Fruit fly (Drosophila melanogaster) whole organism, pupa: Measurements from ENCODE around the gene B9d2.

Experiments used
- CG10348 ChIP-seq: fragments of 200-800 bp; sonication (Bioruptor generic); IDR thresholded peaks from 2 replicates; pipeline ENCODE4 v1.3.6; 2022; ENCODE audit warnings: missing biosample characterization, missing genetic modification characterization
- CG12605 ChIP-seq: fragments of 200-800 bp; sonication (Bioruptor generic); IDR thresholded peaks from 2 replicates; pipeline ENCODE4 v1.3.6; 2022; ENCODE audit warnings: missing biosample characterization, missing genetic modification characterization
- CG13204 ChIP-seq: fragments of 200-800 bp; sonication (Bioruptor generic); optimal IDR thresholded peaks from 2 replicates; lab custom pipeline; 2018; ENCODE audit warnings: missing biosample characterization, mild to moderate bottlenecking, missing genetic modification characterization, moderate library complexity
- CG14655 ChIP-seq: fragments of 200-800 bp; sonication (Bioruptor generic); optimal IDR thresholded peaks from 3 replicates; lab custom pipeline; 2017; ENCODE audit warnings: mild to moderate bottlenecking, missing biosample characterization, missing genetic modification reagents, missing genetic modification characterization
- CG15710 ChIP-seq: fragments of 200-800 bp; sonication (Bioruptor generic); optimal IDR thresholded peaks from 2 replicates; lab custom pipeline; 2018; ENCODE audit warnings: missing biosample characterization, mild to moderate bottlenecking, missing genetic modification characterization, moderate library complexity
- CG17806 ChIP-seq: fragments of 200-800 bp; sonication (Bioruptor generic); optimal IDR thresholded peaks from 2 replicates; lab custom pipeline; 2018; ENCODE audit warnings: missing biosample characterization, mild to moderate bottlenecking, missing genetic modification characterization, moderate library complexity
- CG32121 ChIP-seq: fragments of 200-800 bp; sonication (Bioruptor generic); IDR thresholded peaks from 2 replicates; pipeline ENCODE4 v1.3.6; 2022; ENCODE audit warnings: missing biosample characterization, missing genetic modification characterization
- CG34367 ChIP-seq: fragments of 200-800 bp; sonication (Bioruptor generic); optimal IDR thresholded peaks from 2 replicates; lab custom pipeline; 2018; ENCODE audit warnings: missing biosample characterization, mild to moderate bottlenecking, missing genetic modification characterization
- CG4496 ChIP-seq: fragments of 200-800 bp; sonication (Bioruptor generic); IDR thresholded peaks from 3 replicates; pipeline ENCODE4 v1.3.6; 2022; ENCODE audit warnings: missing biosample characterization, missing genetic modification characterization
- CG8159 ChIP-seq: fragments of 200-800 bp; sonication (Bioruptor generic); optimal IDR thresholded peaks from 3 replicates; lab custom pipeline; 2018; ENCODE audit warnings: missing biosample characterization, mild to moderate bottlenecking, missing genetic modification characterization, moderate library complexity
- CG8301 ChIP-seq: fragments of 200-800 bp; sonication (Bioruptor generic); optimal IDR thresholded peaks from 2 replicates; lab custom pipeline; 2018; ENCODE audit warnings: missing biosample characterization, mild to moderate bottlenecking, missing genetic modification characterization
- CG9948 ChIP-seq: fragments of 200-800 bp; sonication (Bioruptor generic); optimal IDR thresholded peaks from 2 replicates; lab custom pipeline; 2018; ENCODE audit warnings: missing biosample characterization, mild to moderate bottlenecking, missing genetic modification characterization, moderate library complexity
- D1 ChIP-seq: fragments of 200-800 bp; sonication (Bioruptor generic); optimal IDR thresholded peaks from 2 replicates; lab custom pipeline; 2018; ENCODE audit warnings: missing biosample characterization, mild to moderate bottlenecking, missing genetic modification characterization, moderate library complexity
- EcR ChIP-seq: fragments of 200-800 bp; sonication (Bioruptor generic); optimal IDR thresholded peaks from 3 replicates; lab custom pipeline; 2019; ENCODE audit warnings: missing biosample characterization, missing genetic modification characterization, mild to moderate bottlenecking, moderate library complexity, missing genetic modification reagents
- Ets98B ChIP-seq: fragments of 200-800 bp; sonication (Bioruptor generic); IDR thresholded peaks from 2 replicates; pipeline ENCODE4 v1.3.6; 2022; ENCODE audit warnings: missing biosample characterization, missing genetic modification characterization
- Pif1A ChIP-seq: fragments of 200-800 bp; sonication (Bioruptor generic); optimal IDR thresholded peaks from 3 replicates; lab custom pipeline; 2016; ENCODE audit warnings: missing biosample characterization, missing genetic modification characterization
- Pif1B ChIP-seq: fragments of 200-800 bp; sonication (Bioruptor generic); optimal IDR thresholded peaks from 3 replicates; lab custom pipeline; 2016; ENCODE audit warnings: missing biosample characterization, missing genetic modification characterization
- Snoo ChIP-seq: fragments of 200-800 bp; sonication (Bioruptor generic); optimal IDR thresholded peaks from 3 replicates; lab custom pipeline; 2017; ENCODE audit warnings: missing biosample characterization, mild to moderate bottlenecking, missing genetic modification characterization, inconsistent platforms
- fd96Ca ChIP-seq: fragments of 200-800 bp; sonication (Bioruptor generic); IDR thresholded peaks from 3 replicates; pipeline ENCODE4 v1.3.6; 2022; ENCODE audit warnings: missing biosample characterization, missing genetic modification characterization
- gl ChIP-seq: fragments of 200-800 bp; sonication (Bioruptor generic); optimal IDR thresholded peaks from 2 replicates; lab custom pipeline; 2018; ENCODE audit warnings: missing biosample characterization, mild to moderate bottlenecking, missing genetic modification characterization
- rn ChIP-seq: fragments of 200-800 bp; sonication (Bioruptor generic); IDR thresholded peaks from 2 replicates; pipeline ENCODE4 v1.3.6; 2022; ENCODE audit warnings: missing biosample characterization, missing genetic modification characterization

Gene B9d2

dm6 chr2L:6151669-6152068 is 21.2 kb upstream of the B9d2 start, which contains the start of gene Muc26B:
Gene Muc26B, plus strand, starts transcription at chr2L:6151969.
- no peak for TF ChIP-seq CG8301 (tag; lab: Kevin White, UChicago)
- TF ChIP-seq CG14655 (GFP tag; lab: Kevin White, UChicago) = no peak
- no peak for TF ChIP-seq gl (tag; lab: Kevin White, UChicago)
- no peak for TF ChIP-seq CG17806 (tag; lab: Kevin White, UChicago)
- no peak for TF ChIP-seq CG12605 (GFP tag; lab: Robert Waterston, UW)
- no peak for TF ChIP-seq CG15710 (tag; lab: Kevin White, UChicago)
- TF ChIP-seq CG13204 = no peak
- TF ChIP-seq CG34367 (tag; lab: Kevin White, UChicago) = no peak
- TF ChIP-seq D1 (tag; lab: Kevin White, UChicago) = no peak
- no peak for TF ChIP-seq CG10348 (GFP tag; lab: Robert Waterston, UW)
- no peak for TF ChIP-seq EcR (GFP tag; lab: Kevin White, UChicago)
- TF ChIP-seq CG4496 (GFP tag; lab: Robert Waterston, UW) = no peak
- no peak for TF ChIP-seq Pif1A
- TF ChIP-seq rn (GFP tag; lab: Robert Waterston, UW) = no peak

- TF ChIP-seq CG9948 (tag; lab: Kevin White, UChicago) = no peak
- no peak for TF ChIP-seq CG13204
- TF ChIP-seq D1 (tag; lab: Kevin White, UChicago) = no peak
- no peak for TF ChIP-seq Pif1B
- no peak for TF ChIP-seq CG34367 (tag; lab: Kevin White, UChicago)
These were observed 8.6 kb upstream of the B9d2 start, which contains the start of gene CG13991 for dm6 chr2L:6139082-6139481. Gene CG13991, plus strand, starts transcription at chr2L:6139382.

- no peak for TF ChIP-seq Pif1B
- TF ChIP-seq CG15710 (tag; lab: Kevin White, UChicago) = no peak
- TF ChIP-seq gl (tag; lab: Kevin White, UChicago) = no peak
- TF ChIP-seq CG17806 (tag; lab: Kevin White, UChicago) = no peak
- TF ChIP-seq rn (GFP tag; lab: Robert Waterston, UW) = no peak
- TF ChIP-seq CG32121 = no peak
- no peak for TF ChIP-seq CG14655 (GFP tag; lab: Kevin White, UChicago)
- no peak for TF ChIP-seq CG4496 (GFP tag; lab: Robert Waterston, UW)
- no peak for TF ChIP-seq EcR (GFP tag; lab: Kevin White, UChicago)
- TF ChIP-seq Ets98B = no peak
- TF ChIP-seq Snoo (tag; lab: Kevin White, UChicago) = no peak
- no peak for TF ChIP-seq CG13204
- TF ChIP-seq CG8301 (tag; lab: Kevin White, UChicago) = no peak
- TF ChIP-seq CG34367 (tag; lab: Kevin White, UChicago) = no peak
- TF ChIP-seq, all 21 proteins: peak for 0
These were observed 3.0 kb downstream of the B9d2 start, which contains the start of gene WDR79 for dm6 chr2L:6127478-6127877. Gene WDR79, minus strand, starts transcription at chr2L:6127775.

- TF ChIP-seq CG14655 (GFP tag; lab: Kevin White, UChicago) (no peak), CG32121 (peak; percentile 38; the same call in 1 of the 2 replicates), Snoo (tag; lab: Kevin White, UChicago) (no peak), CG10348 (GFP tag; lab: Robert Waterston, UW) (no peak), D1 (tag; lab: Kevin White, UChicago) (peak; percentile 82), CG15710 (tag; lab: Kevin White, UChicago) (peak; percentile 54), fd96Ca (GFP tag; lab: Robert Waterston, UW) (no peak), CG17806 (tag; lab: Kevin White, UChicago) (peak; percentile 60), rn (GFP tag; lab: Robert Waterston, UW) (no peak), CG4496 (GFP tag; lab: Robert Waterston, UW) (peak; percentile 79), EcR (GFP tag; lab: Kevin White, UChicago) (no peak), gl (tag; lab: Kevin White, UChicago) (no peak), CG13204 (no peak), Pif1B (no peak), CG8159 (tag; lab: Kevin White, UChicago) (peak; percentile 59), Pif1A (no peak), CG8301 (tag; lab: Kevin White, UChicago) (no peak), CG9948 (tag; lab: Kevin White, UChicago) (peak; percentile 45), CG34367 (tag; lab: Kevin White, UChicago) (peak; percentile 41), Ets98B (no peak; the same call in 1 of the 2 replicates), CG12605 (GFP tag; lab: Robert Waterston, UW) (no peak)
These were observed 5.6 kb downstream of the B9d2 start, which contains the start of gene Arpc4 for dm6 chr2L:6124815-6125214. Gene Arpc4, plus strand, starts transcription at chr2L:6125132.

dm6 chr2L:6118212-6118611 is 12.2 kb downstream of the B9d2 start, which contains the start of gene CG31642:
Gene CG31642, plus strand, starts transcription at chr2L:6118512.
- no peak for TF ChIP-seq CG13204
- no peak for TF ChIP-seq Ets98B
- TF ChIP-seq fd96Ca (GFP tag; lab: Robert Waterston, UW) = no peak
- no peak for TF ChIP-seq Pif1B
- no peak for TF ChIP-seq Pif1A

dm6 chr2L:6110781-6111180 is 19.7 kb downstream of the B9d2 start:
- TF ChIP-seq EcR (GFP tag; lab: Kevin White, UChicago) (no peak), CG4496 (GFP tag; lab: Robert Waterston, UW) (no peak), Pif1B (no peak), Snoo (tag; lab: Kevin White, UChicago) (no peak), CG9948 (tag; lab: Kevin White, UChicago) (no peak), CG12605 (GFP tag; lab: Robert Waterston, UW) (no peak), Pif1A (no peak), gl (tag; lab: Kevin White, UChicago) (no peak), CG10348 (GFP tag; lab: Robert Waterston, UW) (no peak), fd96Ca (GFP tag; lab: Robert Waterston, UW) (no peak), CG14655 (GFP tag; lab: Kevin White, UChicago) (no peak), CG13204 (no peak)
